Fruit fly (Drosophila melanogaster): Measurements from ENCODE around the gene COX6B.

COX6B gene

dm6 chrX:19764824-19765489 is 20.8 kb upstream of the COX6B start, which contains the start of gene CG12702:
CG12702 (minus strand) TSS chrX:19764874.
- TF ChIP-seq CG8301 (tag; optimal IDR thresholded peaks at IDR 0.05) (no peak), D1 (tag; optimal IDR thresholded peaks at IDR 0.05) (no peak), CG32121 (GFP tag; IDR thresholded peaks at IDR 0.05) (no peak), rn (GFP tag; IDR thresholded peaks at IDR 0.05) (no peak), CG17806 (tag; optimal IDR thresholded peaks at IDR 0.05) (no peak), CG12605 (GFP tag; IDR thresholded peaks at IDR 0.05) (no peak), gl (tag; optimal IDR thresholded peaks at IDR 0.05) (no peak), CG9948 (tag; optimal IDR thresholded peaks at IDR 0.05) (no peak), Ets98B (GFP tag; IDR thresholded peaks at IDR 0.05) (no peak), fd96Ca (GFP tag; IDR thresholded peaks at IDR 0.05) (no peak), EcR (GFP tag; optimal IDR thresholded peaks at IDR 0.05) (no peak), CG34367 (tag; optimal IDR thresholded peaks at IDR 0.05) (no peak), Snoo (tag; optimal IDR thresholded peaks at IDR 0.05) (no peak), CG14655 (GFP tag; optimal IDR thresholded peaks at IDR 0.05) (no peak), CG15710 (tag; optimal IDR thresholded peaks at IDR 0.05) (no peak)

dm6 chrX:19763440-19764002 is 19.4 kb upstream of the COX6B start:
- no peak for TF ChIP-seq CG9948 (tag; optimal IDR thresholded peaks at IDR 0.05)

- TF ChIP-seq CG17806 (tag; optimal IDR thresholded peaks at IDR 0.05) (no peak), CG4496 (GFP tag; IDR thresholded peaks at IDR 0.05) (no peak), CG15710 (tag; optimal IDR thresholded peaks at IDR 0.05) (no peak), CG14655 (GFP tag; optimal IDR thresholded peaks at IDR 0.05) (no peak), CG32121 (GFP tag; IDR thresholded peaks at IDR 0.05) (no peak), CG10348 (GFP tag; IDR thresholded peaks at IDR 0.05) (no peak), CG34367 (tag; optimal IDR thresholded peaks at IDR 0.05) (no peak), gl (tag; optimal IDR thresholded peaks at IDR 0.05) (no peak), CG13204 (GFP tag; optimal IDR thresholded peaks at IDR 0.05) (no peak), CG8301 (tag; optimal IDR thresholded peaks at IDR 0.05) (no peak), D1 (tag; optimal IDR thresholded peaks at IDR 0.05) (no peak)
Observed at dm6 chrX:19762167-19762566, 18.0 kb upstream of the COX6B start.

dm6 chrX:19754705-19755403 is 10.7 kb upstream of the COX6B start:
- TF ChIP-seq CG4496 (GFP tag; IDR thresholded peaks at IDR 0.05) (0 out of 3 replicates have a peak, but pooled peaks have one; percentile 22), CG10348 (GFP tag; IDR thresholded peaks at IDR 0.05) (no peak)

- TF ChIP-seq CG13204 (GFP tag; optimal IDR thresholded peaks at IDR 0.05) (peak; percentile 35), EcR (GFP tag; optimal IDR thresholded peaks at IDR 0.05) (peak; percentile 83), CG17806 (tag; optimal IDR thresholded peaks at IDR 0.05) (no peak)
Observed at dm6 chrX:19754152-19754579, 10.0 kb upstream of the COX6B start.

dm6 chrX:19753710-19754109 is 9.6 kb upstream of the COX6B start:
- TF ChIP-seq CG17806 (tag; optimal IDR thresholded peaks at IDR 0.05) (no peak), CG34367 (tag; optimal IDR thresholded peaks at IDR 0.05) (no peak), CG32121 (GFP tag; IDR thresholded peaks at IDR 0.05) (no peak), Pif1B (GFP tag; optimal IDR thresholded peaks at IDR 0.05) (no peak), CG10348 (GFP tag; IDR thresholded peaks at IDR 0.05) (no peak), CG9948 (tag; optimal IDR thresholded peaks at IDR 0.05) (no peak), EcR (GFP tag; optimal IDR thresholded peaks at IDR 0.05) (no peak), CG12605 (GFP tag; IDR thresholded peaks at IDR 0.05) (no peak), gl (tag; optimal IDR thresholded peaks at IDR 0.05) (no peak), Pif1A (GFP tag; optimal IDR thresholded peaks at IDR 0.05) (no peak)

dm6 chrX:19752344-19752743 is 8.2 kb upstream of the COX6B start:
- no peak for TF ChIP-seq CG17806 (tag; optimal IDR thresholded peaks at IDR 0.05)
- TF ChIP-seq CG15710 (tag; optimal IDR thresholded peaks at IDR 0.05), result no peak

dm6 chrX:19750626-19751149 is 6.6 kb upstream of the COX6B start, which contains the start of gene Abcd3:
Abcd3 (plus strand) TSS chrX:19750770.
- TF ChIP-seq Ets98B (GFP tag; IDR thresholded peaks at IDR 0.05) (peak; percentile 8; the same call in 1 of the 2 replicates), CG13204 (GFP tag; optimal IDR thresholded peaks at IDR 0.05) (peak; percentile 13), EcR (GFP tag; optimal IDR thresholded peaks at IDR 0.05) (peak; percentile 72), CG8159 (tag; optimal IDR thresholded peaks at IDR 0.05) (peak; percentile 46), D1 (tag; optimal IDR thresholded peaks at IDR 0.05) (no peak), CG15710 (tag; optimal IDR thresholded peaks at IDR 0.05) (peak; percentile 9), Snoo (tag; optimal IDR thresholded peaks at IDR 0.05) (peak; percentile 7), Pif1B (GFP tag; optimal IDR thresholded peaks at IDR 0.05) (no peak)
